Fruit fly (Drosophila melanogaster) whole organism, embryonic: ENCODE results near the gene CG32462.

ENCODE experiments used
- BEAF-32 ChIP-seq: fragments of 200-800 bp; sonication (Bioruptor generic); optimal IDR thresholded peaks from 3 replicates; lab custom pipeline; 2017; ENCODE audit warnings: missing biosample characterization, missing genetic modification characterization, mild to moderate bottlenecking, moderate library complexity, missing genetic modification reagents
- Bgb ChIP-seq: fragments of 200-800 bp; sonication (Bioruptor generic); IDR thresholded peaks from 2 replicates; pipeline ENCODE4 v1.3.6; 2022; ENCODE audit warnings: missing biosample characterization, missing genetic modification characterization; ENCODE audit not compliant: partially characterized antibody
- CG10147 ChIP-seq: fragments of 200-800 bp; sonication (Bioruptor generic); optimal IDR thresholded peaks from 2 replicates; lab custom pipeline; 2019; ENCODE audit warnings: missing biosample characterization, mild to moderate bottlenecking, missing genetic modification characterization, moderate library complexity
- CG12769 ChIP-seq: fragments of 200-800 bp; sonication (Bioruptor generic); optimal IDR thresholded peaks from 2 replicates; lab custom pipeline; 2019; ENCODE audit warnings: missing biosample characterization, mild to moderate bottlenecking, missing genetic modification characterization, moderate library complexity
- CG13424 ChIP-seq: fragments of 200-800 bp; sonication (Bioruptor generic); optimal IDR thresholded peaks from 2 replicates; lab custom pipeline; 2019; ENCODE audit warnings: missing biosample characterization, mild to moderate bottlenecking, missing genetic modification characterization, moderate library complexity
- CG13775 ChIP-seq: fragments of 200-800 bp; sonication (Bioruptor generic); optimal IDR thresholded peaks from 3 replicates; lab custom pipeline; 2017; ENCODE audit warnings: missing biosample characterization, mild to moderate bottlenecking, missing genetic modification characterization
- CG13894 ChIP-seq: fragments of 200-800 bp; sonication (Bioruptor generic); optimal IDR thresholded peaks from 3 replicates; lab custom pipeline; 2018; ENCODE audit warnings: missing biosample characterization, mild to moderate bottlenecking, missing genetic modification characterization, moderate library complexity
- CG14014 ChIP-seq: fragments of 200-800 bp; sonication (Bioruptor generic); IDR thresholded peaks from 2 replicates; pipeline ENCODE4 v1.3.6; 2022; ENCODE audit warnings: missing biosample characterization, missing genetic modification characterization
- CG15696 ChIP-seq: fragments of 200-800 bp; sonication (Bioruptor generic); optimal IDR thresholded peaks from 2 replicates; lab custom pipeline; 2019; ENCODE audit warnings: missing biosample characterization, mild to moderate bottlenecking, missing genetic modification characterization, moderate library complexity
- CG2129 ChIP-seq: fragments of 200-800 bp; sonication (Bioruptor generic); IDR thresholded peaks from 2 replicates; pipeline ENCODE4 v1.3.6; 2022; ENCODE audit warnings: missing biosample characterization, missing genetic modification characterization; ENCODE audit not compliant: partially characterized antibody
- CG32532 ChIP-seq: fragments of 200-800 bp; sonication (Bioruptor generic); IDR thresholded peaks from 2 replicates; pipeline ENCODE4 v1.3.6; 2022; ENCODE audit warnings: missing biosample characterization, missing genetic modification characterization
- CG32772 ChIP-seq: fragments of 200-800 bp; sonication (Bioruptor generic); IDR thresholded peaks from 2 replicates; pipeline ENCODE4 v1.3.6; 2022; ENCODE audit warnings: missing biosample characterization, missing genetic modification characterization
- CG3847 ChIP-seq: fragments of 200-800 bp; sonication (Bioruptor generic); IDR thresholded peaks from 2 replicates; pipeline ENCODE4 v1.3.6; 2022; ENCODE audit warnings: missing biosample characterization, missing genetic modification characterization
- CG4617 ChIP-seq: fragments of 200-800 bp; sonication (Bioruptor generic); optimal IDR thresholded peaks from 3 replicates; lab custom pipeline; 2016; ENCODE audit warnings: missing biosample characterization, missing genetic modification characterization, borderline replicate concordance
- CG6272 ChIP-seq: fragments of 200-800 bp; sonication (Bioruptor generic); IDR thresholded peaks from 2 replicates; pipeline ENCODE4 v1.3.6; 2022; ENCODE audit warnings: missing biosample characterization, missing genetic modification characterization
- Dfd ChIP-seq, 2 experiments: fragments of >200 bp; optimal IDR thresholded peaks; 2 replicates each; lab custom pipeline; 2017; ENCODE audit warnings: missing biosample characterization in 2 of 2, missing genetic modification characterization in 2 of 2
- Dref ChIP-seq: fragments of 200-800 bp; sonication (Bioruptor generic); IDR thresholded peaks from 2 replicates; pipeline ENCODE4 v1.3.6; 2022; ENCODE audit warnings: missing biosample characterization, missing genetic modification characterization
- ERR ChIP-seq: fragments of 200-800 bp; sonication (Bioruptor generic); optimal IDR thresholded peaks from 2 replicates; lab custom pipeline; 2016; ENCODE audit warnings: missing biosample characterization, missing genetic modification characterization
- Fer1 ChIP-seq: fragments of 200-800 bp; sonication (Bioruptor generic); optimal IDR thresholded peaks from 2 replicates; lab custom pipeline; 2017; ENCODE audit warnings: missing biosample characterization, mild to moderate bottlenecking, missing genetic modification characterization
- Fer3 ChIP-seq: fragments of 200-800 bp; sonication (Bioruptor generic); optimal IDR thresholded peaks from 2 replicates; lab custom pipeline; 2018; ENCODE audit warnings: missing biosample characterization, mild to moderate bottlenecking, missing genetic modification characterization, moderate library complexity
- Hsf ChIP-seq: fragments of 200-800 bp; sonication (Bioruptor generic); optimal IDR thresholded peaks from 3 replicates; lab custom pipeline; 2016; ENCODE audit warnings: missing biosample characterization, missing genetic modification characterization
- MESR4 ChIP-seq: fragments of 200-800 bp; sonication (Bioruptor generic); optimal IDR thresholded peaks from 2 replicates; lab custom pipeline; 2018; ENCODE audit warnings: missing biosample characterization, mild to moderate bottlenecking, missing genetic modification characterization, moderate library complexity
- Mrtf ChIP-seq: fragments of 200-800 bp; sonication (Bioruptor generic); IDR thresholded peaks from 3 replicates; pipeline ENCODE4 v1.3.6; 2022; ENCODE audit warnings: missing biosample characterization, missing genetic modification characterization
- NFAT ChIP-seq: fragments of 200-800 bp; sonication (Bioruptor generic); IDR thresholded peaks from 2 replicates; pipeline ENCODE4 v1.3.6; 2022; ENCODE audit warnings: missing biosample characterization, missing genetic modification characterization
- Neu2 ChIP-seq: fragments of 200-800 bp; sonication (Bioruptor generic); optimal IDR thresholded peaks from 3 replicates; lab custom pipeline; 2016; ENCODE audit warnings: missing biosample characterization, missing genetic modification characterization, borderline replicate concordance
- Nf-YC ChIP-seq: fragments of 200-800 bp; optimal IDR thresholded peaks from 3 replicates; lab custom pipeline; 2019; ENCODE audit warnings: missing biosample characterization, mild to moderate bottlenecking, missing genetic modification characterization, moderate library complexity
- Oaz ChIP-seq: fragments of 200-800 bp; sonication (Bioruptor generic); IDR thresholded peaks from 2 replicates; pipeline ENCODE4 v1.3.6; 2022; ENCODE audit warnings: missing biosample characterization, missing genetic modification characterization
- Ptx1 ChIP-seq: fragments of 200-800 bp; sonication (Bioruptor generic); IDR thresholded peaks from 2 replicates; pipeline ENCODE4 v1.3.6; 2022; ENCODE audit warnings: missing biosample characterization, missing genetic modification characterization
- Side ChIP-seq: fragments of 200-800 bp; sonication (Bioruptor generic); optimal IDR thresholded peaks from 2 replicates; lab custom pipeline; 2016; ENCODE audit warnings: missing biosample characterization, missing genetic modification characterization
- ase ChIP-seq: fragments of 200-800 bp; sonication (Bioruptor generic); IDR thresholded peaks from 3 replicates; pipeline ENCODE4 v1.3.6; 2022; ENCODE audit warnings: missing biosample characterization, missing genetic modification characterization
- ato ChIP-seq: fragments of 200-800 bp; sonication (Bioruptor generic); IDR thresholded peaks from 2 replicates; pipeline ENCODE4 v1.3.6; 2022; ENCODE audit warnings: missing biosample characterization, missing genetic modification characterization; ENCODE audit not compliant: partially characterized antibody
- bsh ChIP-seq, 2 experiments: fragments of 200-800 bp; sonication (Bioruptor generic); optimal IDR thresholded peaks; 2 replicates each; lab custom pipeline; 2017 to 2018; ENCODE audit warnings: mild to moderate bottlenecking in 2 of 2, missing biosample characterization in 2 of 2, missing genetic modification characterization in 2 of 2, moderate library complexity in 1 of 2
- ci ChIP-seq: fragments of 200-800 bp; sonication (Bioruptor generic); IDR thresholded peaks from 3 replicates; pipeline ENCODE4 v1.3.6; 2022; ENCODE audit warnings: missing biosample characterization, missing genetic modification characterization
- dpn ChIP-seq, 2 experiments: fragments of 200-800 bp; sonication (Bioruptor generic); optimal IDR thresholded peaks; 3 replicates each; lab custom pipeline; 2016; ENCODE audit warnings: missing biosample characterization in 2 of 2, missing genetic modification characterization in 2 of 2
- en ChIP-seq: fragments of 200-800 bp; sonication (Bioruptor generic); optimal IDR thresholded peaks from 2 replicates; lab custom pipeline; 2016; ENCODE audit warnings: missing biosample characterization, missing genetic modification characterization
- hb ChIP-seq: fragments of 200-800 bp; sonication (Bioruptor generic); IDR thresholded peaks from 3 replicates; pipeline ENCODE4 v1.3.6; 2022; ENCODE audit warnings: missing biosample characterization, missing genetic modification characterization; ENCODE audit not compliant: partially characterized antibody
- jing ChIP-seq: fragments of 200-800 bp; sonication (Bioruptor generic); optimal IDR thresholded peaks from 2 replicates; lab custom pipeline; 2018; ENCODE audit warnings: missing biosample characterization, mild to moderate bottlenecking, missing genetic modification characterization
- klu ChIP-seq: fragments of 200-800 bp; sonication (Bioruptor generic); IDR thresholded peaks from 2 replicates; pipeline ENCODE4 v1.3.6; 2022; ENCODE audit warnings: missing biosample characterization, missing genetic modification characterization
- knrl ChIP-seq: fragments of 200-800 bp; sonication (Bioruptor generic); IDR thresholded peaks from 3 replicates; pipeline ENCODE4 v1.3.6; 2022; ENCODE audit warnings: missing biosample characterization, missing genetic modification characterization; ENCODE audit not compliant: partially characterized antibody
- lab ChIP-seq: fragments of 200-800 bp; sonication (Bioruptor generic); optimal IDR thresholded peaks from 3 replicates; lab custom pipeline; 2017; ENCODE audit warnings: missing biosample characterization, missing genetic modification characterization, mild to moderate bottlenecking, moderate library complexity, missing genetic modification reagents
- mld ChIP-seq: fragments of 200-800 bp; sonication (Bioruptor generic); IDR thresholded peaks from 3 replicates; pipeline ENCODE4 v1.3.6; 2022; ENCODE audit warnings: missing biosample characterization, missing genetic modification characterization; ENCODE audit not compliant: partially characterized antibody
- nerfin-2 ChIP-seq: fragments of 200-800 bp; sonication (Bioruptor generic); IDR thresholded peaks from 2 replicates; pipeline ENCODE4 v1.3.6; 2022; ENCODE audit warnings: missing biosample characterization, missing genetic modification characterization; ENCODE audit not compliant: partially characterized antibody
- nmo ChIP-seq: fragments of 200-800 bp; sonication (Bioruptor generic); optimal IDR thresholded peaks from 2 replicates; lab custom pipeline; 2018; ENCODE audit warnings: missing biosample characterization, mild to moderate bottlenecking, missing genetic modification characterization, moderate library complexity
- nom ChIP-seq: fragments of 200-800 bp; sonication (Bioruptor generic); optimal IDR thresholded peaks from 2 replicates; lab custom pipeline; 2017; ENCODE audit warnings: missing biosample characterization, missing genetic modification characterization, mild to moderate bottlenecking, moderate library complexity, missing genetic modification reagents
- shn ChIP-seq: fragments of 200-800 bp; sonication (Bioruptor generic); optimal IDR thresholded peaks from 3 replicates; lab custom pipeline; 2016; ENCODE audit warnings: missing biosample characterization, missing genetic modification characterization
- sna ChIP-seq: fragments of 200-800 bp; sonication (Bioruptor generic); IDR thresholded peaks from 2 replicates; pipeline ENCODE4 v1.3.6; 2022; ENCODE audit warnings: missing biosample characterization, missing genetic modification characterization; ENCODE audit not compliant: partially characterized antibody
- sr ChIP-seq: fragments of 200-800 bp; sonication (Bioruptor generic); IDR thresholded peaks from 3 replicates; pipeline ENCODE4 v1.3.6; 2022; ENCODE audit warnings: missing biosample characterization, missing genetic modification characterization

Gene CG32462

dm6 chr3L:22871030-22871844 lies 17.9 kb upstream of the CG32462 start (continued):
- TF ChIP-seq jing (no peak), Bgb (GFP tag; lab: Robert Waterston, UW) (peak; percentile 65), CG13775 (GFP tag; lab: Kevin White, UChicago) (peak; percentile 4), Side (GFP tag; lab: Kevin White, UChicago) (peak; percentile 21), ase (GFP tag; lab: Robert Waterston, UW) (0 out of 3 replicates have a peak, but pooled peaks have one; percentile 15), CG2129 (GFP tag; lab: Robert Waterston, UW) (peak; percentile 41), klu (GFP tag; lab: Robert Waterston, UW) (0 out of 2 replicates have a peak, but pooled peaks have one; percentile 17), nmo (GFP tag; lab: Kevin White, UChicago) (no peak), CG4617 (GFP tag; lab: Kevin White, UChicago) (peak; percentile 64), BEAF-32 (GFP tag; lab: Kevin White, UChicago) (peak; percentile 69), nom (GFP tag; lab: Kevin White, UChicago) (peak; percentile 59), Mrtf (GFP tag; lab: Robert Waterston, UW) (no peak), knrl (GFP tag; lab: Robert Waterston, UW) (peak; percentile 67; the same call in 2 of the 3 replicates), CG14014 (GFP tag; lab: Robert Waterston, UW) (peak; percentile 34; the same call in 1 of the 2 replicates), NFAT (GFP tag; lab: Robert Waterston, UW) (peak; percentile 50; the same call in 1 of the 2 replicates), CG13894 (peak; percentile 42), Fer1 (GFP tag; lab: Kevin White, UChicago) (no peak), lab (GFP tag; lab: Kevin White, UChicago) (no peak), MESR4 (GFP tag; lab: Kevin White, UChicago) (peak; percentile 29), Dfd (GFP tag; optimal IDR thresholded peaks at IDR 0.05; lab: Kevin White, UChicago) (no peak), ERR (no peak), dpn (GFP tag; optimal IDR thresholded peaks at IDR 0.05; lab: Kevin White, UChicago) (no peak), Dref (GFP tag; lab: Robert Waterston, UW) (peak; percentile 68), CG32772 (GFP tag; lab: Robert Waterston, UW) (peak; percentile 12; the same call in 1 of the 2 replicates), nerfin-2 (GFP tag; lab: Robert Waterston, UW) (peak; percentile 71), CG6272 (GFP tag; lab: Robert Waterston, UW) (no peak), Oaz (GFP tag; lab: Robert Waterston, UW) (no peak), Ptx1 (peak; percentile 38; the same call in 1 of the 2 replicates), bsh (GFP tag; optimal IDR thresholded peaks at IDR 0.05; lab: Kevin White, UChicago) (no peak), CG13424 (tag; lab: Kevin White, UChicago) (peak; percentile 14), CG10147 (peak; percentile 24), Hsf (GFP tag; lab: Kevin White, UChicago) (peak; percentile 24), CG15696 (no peak), en (GFP tag; lab: Kevin White, UChicago) (no peak), sr (0 out of 3 replicates have a peak, but pooled peaks have one; percentile 16), hb (peak; percentile 17; the same call in 1 of the 3 replicates), shn (no peak), ci (GFP tag; lab: Robert Waterston, UW) (peak; percentile 63; the same call in 1 of the 3 replicates), ato (GFP tag; lab: Robert Waterston, UW) (peak; percentile 52; the same call in 1 of the 2 replicates), mld (GFP tag; lab: Robert Waterston, UW) (peak; percentile 62; the same call in 1 of the 3 replicates), Neu2 (GFP tag; lab: Kevin White, UChicago) (peak; percentile 45), CG32532 (GFP tag; lab: Robert Waterston, UW) (peak; percentile 66), CG3847 (GFP tag; lab: Robert Waterston, UW) (peak; percentile 39), CG12769 (tag; lab: Kevin White, UChicago) (peak; percentile 11), sna (peak; percentile 34), Nf-YC (tag; lab: Kevin White, UChicago) (peak; percentile 1), Fer3 (tag; lab: Kevin White, UChicago) (no peak)
